Fruit fly (Drosophila melanogaster) whole organism, embryonic: Measurements from ENCODE around the gene CG9932.

Experiments
- Antp ChIP-seq: fragments of 200-800 bp; sonication (Bioruptor generic); optimal IDR thresholded peaks from 3 replicates; lab custom pipeline; 2016; ENCODE audit warnings: missing biosample characterization, missing genetic modification characterization
- Atf-2 ChIP-seq: fragments of 200-800 bp; sonication (Bioruptor generic); optimal IDR thresholded peaks from 2 replicates; lab custom pipeline; 2016; ENCODE audit warnings: missing biosample characterization, missing genetic modification characterization
- C15 ChIP-seq: fragments of 200-800 bp; sonication (Bioruptor generic); IDR thresholded peaks from 3 replicates; pipeline ENCODE4 v1.3.6; 2022; ENCODE audit warnings: missing biosample characterization, missing genetic modification characterization
- CG10267 ChIP-seq: fragments of 200-800 bp; sonication (Bioruptor generic); optimal IDR thresholded peaks from 2 replicates; lab custom pipeline; 2018; ENCODE audit warnings: missing biosample characterization, mild to moderate bottlenecking, missing genetic modification characterization, moderate library complexity
- CG10321 ChIP-seq: fragments of 200-800 bp; sonication (Bioruptor generic); IDR thresholded peaks from 2 replicates; pipeline ENCODE4 v1.3.6; 2022; ENCODE audit warnings: missing biosample characterization, missing genetic modification characterization
- CG10431 ChIP-seq: fragments of 200-800 bp; sonication (Bioruptor generic); optimal IDR thresholded peaks from 3 replicates; lab custom pipeline; 2018; ENCODE audit warnings: missing biosample characterization, mild to moderate bottlenecking, missing genetic modification characterization
- CG10959 ChIP-seq: fragments of 200-800 bp; sonication (Bioruptor generic); IDR thresholded peaks from 2 replicates; pipeline ENCODE4 v1.3.6; 2022; ENCODE audit warnings: missing biosample characterization, missing genetic modification characterization
- CG13123 ChIP-seq: fragments of 200-800 bp; sonication (Bioruptor generic); optimal IDR thresholded peaks from 2 replicates; lab custom pipeline; 2016; ENCODE audit warnings: missing biosample characterization, missing genetic modification characterization
- CG14441 ChIP-seq: fragments of 200-800 bp; sonication (Bioruptor generic); IDR thresholded peaks from 2 replicates; pipeline ENCODE4 v1.3.6; 2022; ENCODE audit warnings: missing biosample characterization, missing genetic modification characterization
- CG15601 ChIP-seq: fragments of 200-800 bp; sonication (Bioruptor generic); optimal IDR thresholded peaks from 3 replicates; lab custom pipeline; 2019; ENCODE audit warnings: missing biosample characterization, mild to moderate bottlenecking, missing genetic modification characterization, moderate library complexity
- CG17328 ChIP-seq: fragments of 200-800 bp; sonication (Bioruptor generic); IDR thresholded peaks from 2 replicates; pipeline ENCODE4 v1.3.6; 2022; ENCODE audit warnings: missing biosample characterization, missing genetic modification characterization
- CG17802 ChIP-seq: fragments of 200-800 bp; sonication (Bioruptor generic); optimal IDR thresholded peaks from 2 replicates; lab custom pipeline; 2018; ENCODE audit warnings: missing biosample characterization, mild to moderate bottlenecking, missing genetic modification characterization, moderate library complexity
- CG18011 ChIP-seq: fragments of 200-800 bp; sonication (Bioruptor generic); optimal IDR thresholded peaks from 2 replicates; lab custom pipeline; 2017; ENCODE audit warnings: missing biosample characterization, missing genetic modification characterization, mild to moderate bottlenecking, moderate library complexity, missing genotype
- CG18619 ChIP-seq: fragments of 200-800 bp; sonication (Bioruptor generic); optimal IDR thresholded peaks from 3 replicates; lab custom pipeline; 2017; ENCODE audit warnings: missing biosample characterization, mild to moderate bottlenecking, missing genetic modification characterization
- CG18764 ChIP-seq: fragments of 200-800 bp; sonication (Bioruptor generic); optimal IDR thresholded peaks from 3 replicates; lab custom pipeline; 2016; ENCODE audit warnings: missing biosample characterization, missing genetic modification characterization
- CG2202 ChIP-seq: fragments of 200-800 bp; sonication (Bioruptor generic); optimal IDR thresholded peaks from 2 replicates; lab custom pipeline; 2018; ENCODE audit warnings: missing biosample characterization, mild to moderate bottlenecking, missing genetic modification characterization
- CG2889 ChIP-seq: fragments of 200-800 bp; sonication (Bioruptor generic); IDR thresholded peaks from 3 replicates; pipeline ENCODE4 v1.3.6; 2022; ENCODE audit warnings: missing biosample characterization, missing genetic modification characterization
- CG3163 ChIP-seq: fragments of 200-800 bp; sonication (Bioruptor generic); optimal IDR thresholded peaks from 3 replicates; lab custom pipeline; 2016; ENCODE audit warnings: missing biosample characterization, missing genetic modification characterization
- CG32767 ChIP-seq: fragments of 200-800 bp; sonication (Bioruptor generic); IDR thresholded peaks from 2 replicates; pipeline ENCODE4 v1.3.6; 2022; ENCODE audit warnings: missing biosample characterization, missing genetic modification characterization
- CG42726 ChIP-seq: fragments of 200-800 bp; sonication (Bioruptor generic); IDR thresholded peaks from 2 replicates; pipeline ENCODE4 v1.3.6; 2022; ENCODE audit warnings: missing biosample characterization, missing genetic modification characterization; ENCODE audit not compliant: partially characterized antibody
- CG7271 ChIP-seq: fragments of 200-800 bp; sonication (Bioruptor generic); optimal IDR thresholded peaks from 2 replicates; lab custom pipeline; 2018; ENCODE audit warnings: missing biosample characterization, mild to moderate bottlenecking, missing genetic modification characterization, moderate library complexity
- CG8924 ChIP-seq: fragments of 200-800 bp; optimal IDR thresholded peaks from 3 replicates; lab custom pipeline; 2019; ENCODE audit warnings: missing biosample characterization, mild to moderate bottlenecking, missing genetic modification characterization, moderate library complexity
- CG9727 ChIP-seq: fragments of 200-800 bp; sonication (Bioruptor generic); optimal IDR thresholded peaks from 3 replicates; lab custom pipeline; 2017; ENCODE audit warnings: missing biosample characterization, mild to moderate bottlenecking, missing genetic modification characterization
- Camta ChIP-seq: fragments of 200-800 bp; sonication (Bioruptor generic); optimal IDR thresholded peaks from 2 replicates; lab custom pipeline; 2016; ENCODE audit warnings: missing biosample characterization, missing genetic modification characterization
- D19A ChIP-seq: fragments of 200-800 bp; optimal IDR thresholded peaks from 3 replicates; lab custom pipeline; 2019; ENCODE audit warnings: missing biosample characterization, mild to moderate bottlenecking, missing genetic modification characterization, moderate library complexity
- Dip2 ChIP-seq: fragments of 200-800 bp; sonication (Bioruptor generic); IDR thresholded peaks from 2 replicates; pipeline ENCODE4 v1.3.6; 2022; ENCODE audit warnings: missing biosample characterization, missing genetic modification characterization
- ERR ChIP-seq: fragments of 200-800 bp; sonication (Bioruptor generic); optimal IDR thresholded peaks from 2 replicates; lab custom pipeline; 2016; ENCODE audit warnings: missing biosample characterization, missing genetic modification characterization
- Ets97D ChIP-seq: fragments of 200-800 bp; sonication (Bioruptor generic); optimal IDR thresholded peaks from 3 replicates; lab custom pipeline; 2016; ENCODE audit warnings: missing biosample characterization, missing genetic modification characterization
- H2.0 ChIP-seq: fragments of 200-800 bp; sonication (Bioruptor generic); IDR thresholded peaks from 2 replicates; pipeline ENCODE4 v1.3.6; 2022; ENCODE audit warnings: missing biosample characterization, missing genetic modification characterization
- HLH54F ChIP-seq: fragments of 200-800 bp; sonication (Bioruptor generic); optimal IDR thresholded peaks from 3 replicates; lab custom pipeline; 2016; ENCODE audit warnings: missing biosample characterization, missing genetic modification characterization
- NC2β ChIP-seq: fragments of 200-800 bp; sonication (Bioruptor generic); optimal IDR thresholded peaks from 2 replicates; lab custom pipeline; 2016; ENCODE audit warnings: missing biosample characterization, missing genetic modification characterization
- Oli ChIP-seq: fragments of 200-800 bp; sonication (Bioruptor generic); optimal IDR thresholded peaks from 2 replicates; lab custom pipeline; 2018; ENCODE audit warnings: missing biosample characterization, mild to moderate bottlenecking, missing genetic modification characterization, moderate library complexity
- Rx ChIP-seq: fragments of 200-800 bp; sonication (Bioruptor generic); IDR thresholded peaks from 2 replicates; pipeline ENCODE4 v1.3.6; 2022; ENCODE audit warnings: missing biosample characterization, missing genetic modification characterization
- Xbp1 ChIP-seq: fragments of 200-800 bp; sonication (Bioruptor generic); optimal IDR thresholded peaks from 3 replicates; lab custom pipeline; 2016; ENCODE audit warnings: missing biosample characterization, mild to moderate bottlenecking, missing genetic modification characterization
- al ChIP-seq: fragments of 200-800 bp; sonication (Bioruptor generic); IDR thresholded peaks from 2 replicates; pipeline ENCODE4 v1.3.6; 2022; ENCODE audit warnings: missing biosample characterization, missing genetic modification characterization
- cato ChIP-seq: fragments of 200-800 bp; sonication (Bioruptor generic); optimal IDR thresholded peaks from 2 replicates; lab custom pipeline; 2016; ENCODE audit warnings: missing biosample characterization, missing genetic modification characterization, borderline replicate concordance
- crc ChIP-seq: fragments of 200-800 bp; sonication (Bioruptor generic); optimal IDR thresholded peaks from 2 replicates; lab custom pipeline; 2016; ENCODE audit warnings: missing biosample characterization, missing genetic modification characterization
- gsb-n ChIP-seq: fragments of 200-800 bp; sonication (Bioruptor generic); optimal IDR thresholded peaks from 3 replicates; lab custom pipeline; 2018; ENCODE audit warnings: missing biosample characterization, mild to moderate bottlenecking, missing genetic modification characterization
- ham ChIP-seq: fragments of 200-800 bp; sonication (Bioruptor generic); IDR thresholded peaks from 2 replicates; pipeline ENCODE4 v1.3.6; 2022; ENCODE audit warnings: missing biosample characterization, missing genetic modification characterization
- inv ChIP-seq: fragments of 200-800 bp; sonication (Bioruptor generic); IDR thresholded peaks from 2 replicates; pipeline ENCODE4 v1.3.6; 2022; ENCODE audit warnings: missing biosample characterization, missing genetic modification characterization; ENCODE audit not compliant: partially characterized antibody
- jing ChIP-seq: fragments of 200-800 bp; sonication (Bioruptor generic); optimal IDR thresholded peaks from 2 replicates; lab custom pipeline; 2018; ENCODE audit warnings: missing biosample characterization, mild to moderate bottlenecking, missing genetic modification characterization
- klu ChIP-seq: fragments of 200-800 bp; sonication (Bioruptor generic); IDR thresholded peaks from 2 replicates; pipeline ENCODE4 v1.3.6; 2022; ENCODE audit warnings: missing biosample characterization, missing genetic modification characterization
- psq ChIP-seq: fragments of 200-800 bp; sonication (Bioruptor generic); optimal IDR thresholded peaks from 2 replicates; lab custom pipeline; 2017; ENCODE audit warnings: missing biosample characterization, missing genetic modification characterization
- sc ChIP-seq, 3 experiments: fragments of >200 bp in 2 of 3; fragments of 200-800 bp in 1 of 3; sonication (Bioruptor generic) in 1 of 3; optimal IDR thresholded peaks; 2 replicates in 2 of 3; 3 replicates in 1 of 3; lab custom pipeline; 2017; ENCODE audit warnings: mild to moderate bottlenecking in 1 of 3, missing biosample characterization in 1 of 3, missing genetic modification characterization in 1 of 3, missing genetic modification reagents in 1 of 3
- schlank ChIP-seq: fragments of 200-800 bp; sonication (Bioruptor generic); optimal IDR thresholded peaks from 2 replicates; lab custom pipeline; 2018; ENCODE audit warnings: missing biosample characterization, mild to moderate bottlenecking, missing genetic modification characterization
- tap ChIP-seq: fragments of 200-800 bp; optimal IDR thresholded peaks from 3 replicates; lab custom pipeline; 2019; ENCODE audit warnings: missing biosample characterization, mild to moderate bottlenecking, missing genetic modification characterization, moderate library complexity
- tgo ChIP-seq: fragments of 200-800 bp; sonication (Bioruptor generic); IDR thresholded peaks from 3 replicates; pipeline ENCODE4 v1.3.6; 2022; ENCODE audit warnings: missing biosample characterization, missing genetic modification characterization
- tx ChIP-seq: fragments of 200-800 bp; sonication (Bioruptor generic); optimal IDR thresholded peaks from 2 replicates; lab custom pipeline; 2016; ENCODE audit warnings: missing biosample characterization, missing genetic modification characterization
- zen2 ChIP-seq: fragments of 200-800 bp; sonication (Bioruptor generic); IDR thresholded peaks from 3 replicates; pipeline ENCODE4 v1.3.6; 2022; ENCODE audit warnings: missing biosample characterization, missing genetic modification characterization; ENCODE audit not compliant: partially characterized antibody

CG9932 gene

dm6 chr2L:13004059-13004870, 55.7 kb downstream of the CG9932 start, which contains the start of the genes Vha68-1 and mTor (continued):
- TF ChIP-seq CG10267 (tag; lab: Kevin White, UChicago), result peak; percentile 74
- TF ChIP-seq CG17328 (GFP tag; lab: Robert Waterston, UW), result peak; percentile 68
- TF ChIP-seq inv (GFP tag; lab: Robert Waterston, UW), result peak; percentile 82
- TF ChIP-seq tgo (GFP tag; lab: Robert Waterston, UW), result peak; percentile 83
- TF ChIP-seq CG10959 (GFP tag; lab: Robert Waterston, UW), result peak; percentile 32; the same call in 1 of the 2 replicates
- peak; percentile 45; the same call in 1 of the 2 replicates for TF ChIP-seq CG32767 (GFP tag; lab: Robert Waterston, UW)
- TF ChIP-seq NC2β, result peak; percentile 57
- TF ChIP-seq CG8924 (tag; lab: Kevin White, UChicago), result no peak
- TF ChIP-seq CG14441, result peak; percentile 85
- peak; percentile 12 for TF ChIP-seq CG3163 (GFP tag; lab: Kevin White, UChicago)
- TF ChIP-seq ERR, result peak; percentile 31
- TF ChIP-seq psq (GFP tag; lab: Kevin White, UChicago), result peak; percentile 58
- TF ChIP-seq Ets97D (GFP tag; lab: Kevin White, UChicago), result peak; percentile 74
- TF ChIP-seq tx (GFP tag; lab: Kevin White, UChicago), result peak; percentile 83
- peak; percentile 89 for TF ChIP-seq CG17802 (tag; lab: Kevin White, UChicago)
- no peak for TF ChIP-seq tap (tag; lab: Kevin White, UChicago)
- peak; percentile 68 for TF ChIP-seq Rx
- peak; percentile 76; the same call in 1 of the 2 replicates for TF ChIP-seq klu (GFP tag; lab: Robert Waterston, UW)
- TF ChIP-seq CG18764 (GFP tag; lab: Kevin White, UChicago), result no peak
- no peak for TF ChIP-seq CG13123 (GFP tag; lab: Kevin White, UChicago)
- no peak; the same call in 2 of the 3 replicates for TF ChIP-seq zen2 (GFP tag; lab: Robert Waterston, UW)
- TF ChIP-seq jing, result peak; percentile 39
- peak; percentile 51 for TF ChIP-seq crc (GFP tag; lab: Kevin White, UChicago)
- TF ChIP-seq D19A (tag; lab: Kevin White, UChicago), result no peak
- no peak for TF ChIP-seq Dip2 (GFP tag; lab: Robert Waterston, UW)
- no peak for TF ChIP-seq CG10321 (GFP tag; lab: Robert Waterston, UW)
- TF ChIP-seq Oli (tag; lab: Kevin White, UChicago), result peak; percentile 67
- TF ChIP-seq sc (optimal IDR thresholded peaks at IDR 0.05; lab: Kevin White, UChicago), result no peak
- peak; percentile 68 for TF ChIP-seq sc (GFP tag; optimal IDR thresholded peaks at IDR 0.05; lab: Kevin White, UChicago)
- TF ChIP-seq CG7271 (tag; lab: Kevin White, UChicago), result no peak
- no peak for TF ChIP-seq CG15601 (tag; lab: Kevin White, UChicago)
- no peak for TF ChIP-seq CG18011 (GFP tag; lab: Kevin White, UChicago)
- peak; percentile 83 for TF ChIP-seq al (GFP tag; lab: Robert Waterston, UW)
- peak; percentile 82 for TF ChIP-seq HLH54F (GFP tag; lab: Kevin White, UChicago)
- peak; percentile 55 for TF ChIP-seq Atf-2 (GFP tag; lab: Kevin White, UChicago)
- TF ChIP-seq schlank (tag; lab: Kevin White, UChicago), result peak; percentile 9
- TF ChIP-seq Camta (GFP tag; lab: Kevin White, UChicago), result peak; percentile 36
- TF ChIP-seq ham (GFP tag; lab: Robert Waterston, UW), result peak; percentile 33; the same call in 1 of the 2 replicates
- TF ChIP-seq Antp (GFP tag; lab: Kevin White, UChicago), result peak; percentile 70
- TF ChIP-seq CG2889 (GFP tag; lab: Robert Waterston, UW), result peak; percentile 79; the same call in 2 of the 3 replicates
- peak; percentile 23 for TF ChIP-seq CG2202 (tag; lab: Kevin White, UChicago)
- no peak for TF ChIP-seq C15 (GFP tag; lab: Robert Waterston, UW)
- TF ChIP-seq H2.0, result peak; percentile 70
- TF ChIP-seq CG42726 (GFP tag; lab: Robert Waterston, UW), result peak; percentile 83
- TF ChIP-seq CG9727 (GFP tag; lab: Kevin White, UChicago), result peak; percentile 80
- no peak for TF ChIP-seq gsb-n (tag; lab: Kevin White, UChicago)
- TF ChIP-seq CG18619 (GFP tag; lab: Kevin White, UChicago), result peak; percentile 77
- peak; percentile 82 for TF ChIP-seq Xbp1 (GFP tag; lab: Kevin White, UChicago)
- no peak for TF ChIP-seq CG10431 (GFP tag; lab: Kevin White, UChicago)
- TF ChIP-seq cato (GFP tag; lab: Kevin White, UChicago), result peak; percentile 65
